Fruit fly (Drosophila melanogaster): ENCODE measurements around the gene Tbc1d15-17.

Gene Tbc1d15-17

DNA sequence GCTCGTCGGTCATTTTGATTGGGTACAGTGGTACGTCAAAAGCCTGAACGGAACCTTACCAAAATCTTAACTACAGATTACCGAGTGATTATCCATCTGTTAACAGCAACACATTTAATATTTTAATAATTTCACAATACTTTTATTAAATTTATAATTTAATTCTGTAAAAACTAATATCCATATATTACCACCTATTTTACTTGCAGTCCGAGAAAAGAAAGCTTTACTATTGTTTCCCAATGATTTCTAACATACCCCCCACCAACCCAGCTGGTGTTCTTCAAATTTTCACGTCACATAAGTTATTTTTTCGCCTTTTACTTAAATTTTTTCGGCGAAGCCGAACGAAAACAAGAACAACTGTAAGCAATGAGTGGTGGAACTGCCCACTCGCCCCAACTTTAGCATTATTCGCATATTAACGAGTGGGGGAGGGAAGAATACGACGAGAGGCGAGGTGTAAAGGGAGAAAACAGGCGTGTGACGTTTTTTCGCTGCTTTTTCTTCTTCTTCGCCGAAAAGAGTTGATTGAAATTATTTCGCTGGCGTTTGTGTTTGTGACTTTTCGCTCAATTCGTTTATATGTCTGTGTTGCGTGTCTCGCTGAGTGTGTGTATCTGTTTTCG lies 41.0 kb downstream of the Tbc1d15-17 start (continued):
- TF ChIP-seq CG2116 (GFP tag; optimal IDR thresholded peaks at IDR 0.05): no peak
- peak; percentile 84 for TF ChIP-seq Meics (GFP tag; optimal IDR thresholded peaks at IDR 0.05)
- peak; percentile 42 for TF ChIP-seq klu (GFP tag; IDR thresholded peaks at IDR 0.05)
- peak in 1 of 3 experiments; percentile 27 for TF ChIP-seq lola (GFP tag; optimal IDR thresholded peaks at IDR 0.05)
- no peak for TF ChIP-seq CG9797 (GFP tag; optimal IDR thresholded peaks at IDR 0.05)
- peak; percentile 49 for TF ChIP-seq tap (tag; optimal IDR thresholded peaks at IDR 0.05)
- peak; percentile 8 for TF ChIP-seq ftz-f1 (GFP tag; optimal IDR thresholded peaks at IDR 0.05)
- no peak for TF ChIP-seq ap (GFP tag; IDR thresholded peaks at IDR 0.05)
- no peak for TF ChIP-seq ci (GFP tag; IDR thresholded peaks at IDR 0.05)
- peak; percentile 15 for TF ChIP-seq CG8281 (tag; optimal IDR thresholded peaks at IDR 0.05)
- TF ChIP-seq corto (GFP tag; optimal IDR thresholded peaks at IDR 0.05): peak; percentile 7
- peak; percentile 54 for TF ChIP-seq CG17829 (tag; optimal IDR thresholded peaks at IDR 0.05)
- peak; percentile 86 for TF ChIP-seq CG3281 (GFP tag; optimal IDR thresholded peaks at IDR 0.05)
- peak; percentile 59 for TF ChIP-seq CG6813 (GFP tag; optimal IDR thresholded peaks at IDR 0.05)
- TF ChIP-seq ase (GFP tag; IDR thresholded peaks at IDR 0.05): no peak
- TF ChIP-seq CG8478 (optimal IDR thresholded peaks at IDR 0.05): no peak
- peak; percentile 54 for TF ChIP-seq CG2712 (tag; optimal IDR thresholded peaks at IDR 0.05)
- peak; percentile 56 for TF ChIP-seq Oli (tag; optimal IDR thresholded peaks at IDR 0.05)
- peak; percentile 13 for TF ChIP-seq CG3838 (GFP tag; optimal IDR thresholded peaks at IDR 0.05)
- TF ChIP-seq Dek (tag; optimal IDR thresholded peaks at IDR 0.05): peak; percentile 63
- peak; percentile 82 for TF ChIP-seq rib (GFP tag; IDR thresholded peaks at IDR 0.05)
- TF ChIP-seq CG6854 (GFP tag; optimal IDR thresholded peaks at IDR 0.05): peak; percentile 54
- peak; percentile 59 for TF ChIP-seq dmrt99B (tag; optimal IDR thresholded peaks at IDR 0.05)
- TF ChIP-seq CG6683 (GFP tag; optimal IDR thresholded peaks at IDR 0.05): peak; percentile 53
- peak; percentile 36; the same call in 1 of the 2 replicates for TF ChIP-seq Taf1 (GFP tag; IDR thresholded peaks at IDR 0.05)
- TF ChIP-seq ranshi (GFP tag; IDR thresholded peaks at IDR 0.05): peak; percentile 56; the same call in 1 of the 2 replicates
- TF ChIP-seq Adf1 (GFP tag; IDR thresholded peaks at IDR 0.05): peak; percentile 80
- no peak for TF ChIP-seq Jarid2 (GFP tag; optimal IDR thresholded peaks at IDR 0.05)
- TF ChIP-seq CG13775 (GFP tag; optimal IDR thresholded peaks at IDR 0.05): peak; percentile 69
- no peak for TF ChIP-seq Antp (GFP tag; optimal IDR thresholded peaks at IDR 0.05)
- peak; percentile 14 for TF ChIP-seq Vsx1 (GFP tag; optimal IDR thresholded peaks at IDR 0.05)
- peak; percentile 58 for TF ChIP-seq CG13296 (GFP tag; optimal IDR thresholded peaks at IDR 0.05)
- peak; percentile 38 for TF ChIP-seq CG9817 (tag; optimal IDR thresholded peaks at IDR 0.05)
- TF ChIP-seq CG12155 (GFP tag; optimal IDR thresholded peaks at IDR 0.05): peak; percentile 99
- TF ChIP-seq Hand (GFP tag; optimal IDR thresholded peaks at IDR 0.05): peak; percentile 37
- TF ChIP-seq CG16779 (GFP tag; IDR thresholded peaks at IDR 0.05): no peak
- TF ChIP-seq CG12391 (tag; optimal IDR thresholded peaks at IDR 0.05): peak; percentile 60
- TF ChIP-seq vvl (GFP tag; IDR thresholded peaks at IDR 0.05): peak; percentile 42; the same call in 1 of the 2 replicates
- no peak for TF ChIP-seq trh (GFP tag; optimal IDR thresholded peaks at IDR 0.05)
- TF ChIP-seq cg (GFP tag; optimal IDR thresholded peaks at IDR 0.05): peak; percentile 56
- TF ChIP-seq CG9609 (GFP tag; optimal IDR thresholded peaks at IDR 0.05): peak; percentile 6
- TF ChIP-seq caup (GFP tag; optimal IDR thresholded peaks at IDR 0.05; ENCODE audit: severe bottlenecking): peak; percentile 33
- TF ChIP-seq CG5180 (GFP tag; optimal IDR thresholded peaks at IDR 0.05): peak; percentile 16
- TF ChIP-seq sug (tag; optimal IDR thresholded peaks at IDR 0.05): peak; percentile 55
- TF ChIP-seq CoRest (tag; optimal IDR thresholded peaks at IDR 0.05): peak; percentile 60
- peak; percentile 58 for TF ChIP-seq dysf (GFP tag; IDR thresholded peaks at IDR 0.05)
- peak; percentile 40 for TF ChIP-seq nmo (GFP tag; optimal IDR thresholded peaks at IDR 0.05)
- no peak for TF ChIP-seq gsb-n (tag; optimal IDR thresholded peaks at IDR 0.05)
